Fruit fly (Drosophila melanogaster): ENCODE results near the gene Rpt3R.
A peak's percentile ranks its signal among the peaks of the same experiment; 100 is the strongest.

Rpt3R gene

DNA sequence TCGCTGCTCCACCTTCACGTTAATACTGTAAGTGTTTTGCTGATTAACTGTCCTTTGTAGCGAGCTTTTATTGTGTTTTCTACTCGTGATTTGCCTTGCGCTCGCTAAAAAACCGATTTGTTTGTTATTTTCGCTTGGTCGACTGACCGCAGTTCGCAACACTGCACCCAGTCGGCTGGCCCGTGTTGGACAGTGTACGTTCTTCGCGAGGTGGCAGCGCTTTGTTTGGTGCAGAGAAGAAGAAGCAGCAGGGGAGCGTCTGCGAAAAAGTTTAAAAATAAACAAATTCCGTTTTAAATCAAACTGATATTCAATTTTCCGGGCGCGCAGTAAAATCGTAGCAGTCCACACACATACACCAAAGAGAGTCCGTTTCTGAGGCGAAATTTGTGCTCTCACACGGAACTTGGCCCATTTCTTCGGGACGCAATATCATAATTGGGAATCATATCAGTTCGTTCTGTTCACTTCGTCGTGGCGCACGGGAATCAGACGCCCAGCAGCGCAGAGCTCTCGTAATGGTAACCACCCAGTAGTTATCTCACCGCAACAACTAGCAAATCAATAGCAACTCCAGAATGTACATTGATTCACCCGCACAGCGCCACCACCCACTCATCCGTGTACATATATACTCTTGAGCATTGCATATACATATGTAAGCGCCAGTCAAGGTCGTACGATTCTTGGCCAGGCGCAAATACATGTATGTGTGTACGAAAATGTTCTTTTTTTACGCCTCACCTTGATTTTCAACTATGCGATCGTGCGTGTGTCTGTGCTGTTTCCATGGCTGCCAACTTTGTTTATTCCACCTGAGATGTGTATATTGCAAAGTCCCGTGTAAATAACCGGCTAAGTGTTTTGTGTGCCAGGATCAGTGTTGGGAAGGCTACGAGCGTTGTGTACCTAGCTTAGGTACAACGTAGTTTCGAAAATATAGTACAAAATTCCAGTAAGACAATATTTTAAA, 11.6 kb upstream of the Rpt3R start, which contains the start of gene Naa80 (continued):
- TF ChIP-seq Ets97D (GFP tag; optimal IDR thresholded peaks at IDR 0.05) (peak; percentile 87), CG2199 (GFP tag; IDR thresholded peaks at IDR 0.05) (peak; percentile 15; the same call in 1 of the 3 replicates), MESR4 (GFP tag; optimal IDR thresholded peaks at IDR 0.05) (peak; percentile 81), Sin3A (optimal IDR thresholded peaks at IDR 0.05) (peak; percentile 76), CG3726 (GFP tag; IDR thresholded peaks at IDR 0.05) (no peak), CG10543 (GFP tag; optimal IDR thresholded peaks at IDR 0.05) (peak; percentile 72), chm (GFP tag; IDR thresholded peaks at IDR 0.05) (peak; percentile 32; the same call in 1 of the 2 replicates), Kr (GFP tag; optimal IDR thresholded peaks at IDR 0.05) (no peak), CG11696 (GFP tag; IDR thresholded peaks at IDR 0.05) (no peak), Nf-YB (GFP tag; optimal IDR thresholded peaks at IDR 0.05) (no peak), Hand (GFP tag; optimal IDR thresholded peaks at IDR 0.05) (no peak), Ptx1 (GFP tag; IDR thresholded peaks at IDR 0.05) (peak; percentile 56), cad (GFP tag; optimal IDR thresholded peaks at IDR 0.05) (no peak), CG14050 (GFP tag; IDR thresholded peaks at IDR 0.05) (no peak; the same call in 2 of the 3 replicates), luna (GFP tag; optimal IDR thresholded peaks at IDR 0.05) (peak; percentile 49), rib (GFP tag; IDR thresholded peaks at IDR 0.05) (peak; percentile 90), CG3407 (GFP tag; optimal IDR thresholded peaks at IDR 0.05) (no peak), CG30431 (GFP tag; optimal IDR thresholded peaks at IDR 0.05) (no peak), emc (GFP tag; optimal IDR thresholded peaks at IDR 0.05) (peak; percentile 32), CG10462 (GFP tag; optimal IDR thresholded peaks at IDR 0.05) (no peak), D (optimal IDR thresholded peaks at IDR 0.05) (no peak), D (GFP tag; optimal IDR thresholded peaks at IDR 0.05) (no peak), CG2129 (GFP tag; IDR thresholded peaks at IDR 0.05; ENCODE audit: partially characterized antibody) (no peak), Doc2 (GFP tag; IDR thresholded peaks at IDR 0.05) (no peak), sob (GFP tag; IDR thresholded peaks at IDR 0.05) (peak; percentile 86), Rfx (GFP tag; IDR thresholded peaks at IDR 0.05) (peak; percentile 88), CG5180 (GFP tag; optimal IDR thresholded peaks at IDR 0.05) (no peak), CG9215 (GFP tag; IDR thresholded peaks at IDR 0.05) (peak; percentile 30; the same call in 1 of the 2 replicates), CG8765 (GFP tag; IDR thresholded peaks at IDR 0.05) (peak; percentile 38; the same call in 1 of the 2 replicates), CG15479 (GFP tag; optimal IDR thresholded peaks at IDR 0.05) (no peak), CG7745 (tag; optimal IDR thresholded peaks at IDR 0.05) (no peak), chif (GFP tag; optimal IDR thresholded peaks at IDR 0.05) (peak; percentile 12 to 72), Sry-δ (GFP tag; optimal IDR thresholded peaks at IDR 0.05) (peak; percentile 54), CG8290 (GFP tag; optimal IDR thresholded peaks at IDR 0.05) (peak; percentile 40), CG8290 (tag; optimal IDR thresholded peaks at IDR 0.05) (peak in 1 of 2 experiments; percentile 90), sug (tag; optimal IDR thresholded peaks at IDR 0.05) (peak; percentile 71), Antp (GFP tag; optimal IDR thresholded peaks at IDR 0.05) (peak; percentile 89), CG9727 (GFP tag; optimal IDR thresholded peaks at IDR 0.05) (peak; percentile 24), CG9932 (GFP tag; IDR thresholded peaks at IDR 0.05) (peak; percentile 87), CG15514 (GFP tag; optimal IDR thresholded peaks at IDR 0.05) (peak; percentile 83)
